Worm (Caenorhabditis elegans): Measurements from ENCODE around the gene rer-1.

DNA sequence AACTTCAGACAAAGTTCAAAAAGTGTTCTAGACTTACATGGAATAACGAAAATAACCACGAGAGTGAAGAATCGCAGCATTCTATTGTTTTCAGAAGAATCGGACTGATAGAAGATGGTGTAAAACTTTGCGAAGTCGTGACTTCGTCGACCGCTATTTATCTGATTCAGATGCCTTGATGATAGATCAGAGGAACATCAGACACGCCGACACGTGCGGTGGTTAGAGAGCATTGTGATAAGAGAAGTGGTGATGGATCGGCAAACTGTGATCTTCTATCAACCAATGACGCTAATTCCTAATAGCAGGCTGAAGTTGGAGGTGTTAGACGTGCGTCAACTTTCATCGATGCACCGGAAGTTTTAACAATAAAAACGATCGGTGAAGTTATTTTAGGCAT lies 7.1 kb downstream of the rer-1 start:
- TF ChIP-seq nfya-1 (tag; optimal IDR thresholded peaks at IDR 0.05; ENCODE audit: borderline replicate concordance, insufficient read depth) (no peak), Y79H2A.3 (GFP tag; conservative IDR thresholded peaks at IDR 0.05) (no peak), ceh-91 (GFP tag; IDR thresholded peaks at IDR 0.05) (no peak), F22D6.2 (tag; optimal IDR thresholded peaks at IDR 0.05) (no peak), gei-17 (GFP tag; optimal IDR thresholded peaks at IDR 0.05) (no peak), mel-28 (tag; optimal IDR thresholded peaks at IDR 0.05; ENCODE audit: borderline replicate concordance) (no peak), snpc-1.1 (tag; optimal IDR thresholded peaks at IDR 0.05; ENCODE audit: insufficient read depth) (no peak), rec-8 (tag; optimal IDR thresholded peaks at IDR 0.05) (no peak), ama-1 (optimal IDR thresholded peaks at IDR 0.05) (no peak), ama-1 (GFP tag; optimal IDR thresholded peaks at IDR 0.05) (no peak), snpc-4 (GFP tag; optimal IDR thresholded peaks at IDR 0.05) (no peak), snpc-4 (tag; optimal IDR thresholded peaks at IDR 0.05) (no peak), hlh-12 (tag; optimal IDR thresholded peaks at IDR 0.05) (no peak), tbp1 (GFP tag; optimal IDR thresholded peaks at IDR 0.05) (no peak), madf-10 (tag; optimal IDR thresholded peaks at IDR 0.05) (no peak), rcor-1 (GFP tag; IDR thresholded peaks at IDR 0.05) (no peak)
